Fruit fly (Drosophila melanogaster) whole organism, embryonic: ENCODE measurements around the gene CG2059.

Experiments
- Bdp1 ChIP-seq: fragments of 200-800 bp; sonication (Bioruptor generic); optimal IDR thresholded peaks from 3 replicates; lab custom pipeline; 2016; ENCODE audit warnings: missing biosample characterization, missing genetic modification characterization
- CG1024 ChIP-seq: fragments of 200-800 bp; sonication (Bioruptor generic); IDR thresholded peaks from 2 replicates; pipeline ENCODE4 v1.3.6; 2022; ENCODE audit warnings: missing biosample characterization, missing genetic modification characterization
- CG10431 ChIP-seq: fragments of 200-800 bp; sonication (Bioruptor generic); optimal IDR thresholded peaks from 3 replicates; lab custom pipeline; 2018; ENCODE audit warnings: missing biosample characterization, mild to moderate bottlenecking, missing genetic modification characterization
- CG10543 ChIP-seq: fragments of 200-800 bp; sonication (Bioruptor generic); optimal IDR thresholded peaks from 3 replicates; lab custom pipeline; 2017; ENCODE audit warnings: missing biosample characterization, mild to moderate bottlenecking, missing genetic modification characterization, moderate library complexity
- CG14441 ChIP-seq: fragments of 200-800 bp; sonication (Bioruptor generic); IDR thresholded peaks from 2 replicates; pipeline ENCODE4 v1.3.6; 2022; ENCODE audit warnings: missing biosample characterization, missing genetic modification characterization
- CG1602 ChIP-seq: fragments of 200-800 bp; sonication (Bioruptor generic); optimal IDR thresholded peaks from 3 replicates; lab custom pipeline; 2016; ENCODE audit warnings: missing biosample characterization, missing genetic modification characterization
- CG1647 ChIP-seq: fragments of 200-800 bp; sonication (Bioruptor generic); optimal IDR thresholded peaks from 3 replicates; lab custom pipeline; 2016; ENCODE audit warnings: missing biosample characterization, missing genetic modification characterization
- CG1792 ChIP-seq: fragments of 200-800 bp; sonication (Bioruptor generic); optimal IDR thresholded peaks from 2 replicates; lab custom pipeline; 2016; ENCODE audit warnings: missing biosample characterization, missing genetic modification characterization
- CG18011 ChIP-seq: fragments of 200-800 bp; sonication (Bioruptor generic); optimal IDR thresholded peaks from 2 replicates; lab custom pipeline; 2017; ENCODE audit warnings: missing biosample characterization, missing genetic modification characterization, mild to moderate bottlenecking, moderate library complexity, missing genotype
- CG2875 ChIP-seq: fragments of 200-800 bp; sonication (Bioruptor generic); optimal IDR thresholded peaks from 2 replicates; lab custom pipeline; 2017; ENCODE audit warnings: missing biosample characterization, mild to moderate bottlenecking, missing genetic modification characterization, missing genetic modification reagents
- CG31365 ChIP-seq: fragments of 200-800 bp; sonication (Bioruptor generic); optimal IDR thresholded peaks from 2 replicates; lab custom pipeline; 2018; ENCODE audit warnings: missing biosample characterization, mild to moderate bottlenecking, missing genetic modification characterization
- CG33557 ChIP-seq: fragments of 200-800 bp; sonication (Bioruptor generic); optimal IDR thresholded peaks from 2 replicates; lab custom pipeline; 2019; ENCODE audit warnings: missing biosample characterization, mild to moderate bottlenecking, missing genetic modification characterization, moderate library complexity
- CG4360 ChIP-seq: fragments of 200-800 bp; sonication (Bioruptor generic); IDR thresholded peaks from 2 replicates; pipeline ENCODE4 v1.3.6; 2022; ENCODE audit warnings: missing biosample characterization, missing genetic modification characterization
- CG4707 ChIP-seq: fragments of 200-800 bp; sonication (Bioruptor generic); optimal IDR thresholded peaks from 2 replicates; lab custom pipeline; 2018; ENCODE audit warnings: missing biosample characterization, mild to moderate bottlenecking, missing genetic modification characterization, moderate library complexity
- CG4854 ChIP-seq: fragments of 200-800 bp; sonication (Bioruptor generic); optimal IDR thresholded peaks from 2 replicates; lab custom pipeline; 2016; ENCODE audit warnings: missing biosample characterization, missing genetic modification characterization, inconsistent platforms
- CG7963 ChIP-seq: fragments of 200-800 bp; sonication (Bioruptor generic); IDR thresholded peaks from 3 replicates; pipeline ENCODE4 v1.3.6; 2022; ENCODE audit warnings: missing biosample characterization, missing genetic modification characterization; ENCODE audit not compliant: partially characterized antibody
- CG8924 ChIP-seq: fragments of 200-800 bp; optimal IDR thresholded peaks from 3 replicates; lab custom pipeline; 2019; ENCODE audit warnings: missing biosample characterization, mild to moderate bottlenecking, missing genetic modification characterization, moderate library complexity
- CG9876 ChIP-seq: fragments of 200-800 bp; sonication (Bioruptor generic); optimal IDR thresholded peaks from 2 replicates; lab custom pipeline; 2016; ENCODE audit warnings: missing biosample characterization, missing genetic modification characterization
- Chrac-16 ChIP-seq: fragments of 200-800 bp; sonication (Bioruptor generic); optimal IDR thresholded peaks from 3 replicates; lab custom pipeline; 2016; ENCODE audit warnings: missing biosample characterization, missing genetic modification characterization
- D19A ChIP-seq: fragments of 200-800 bp; optimal IDR thresholded peaks from 3 replicates; lab custom pipeline; 2019; ENCODE audit warnings: missing biosample characterization, mild to moderate bottlenecking, missing genetic modification characterization, moderate library complexity
- Eip74EF ChIP-seq, 2 experiments: fragments of 200-800 bp in 1 of 2; fragments of >200 bp in 1 of 2; sonication (Bioruptor generic) in 1 of 2; optimal IDR thresholded peaks; 2 replicates each; lab custom pipeline; 2017 to 2019; ENCODE audit warnings: missing biosample characterization in 2 of 2, missing genetic modification characterization in 2 of 2, mild to moderate bottlenecking in 1 of 2, moderate library complexity in 1 of 2
- Ets65A ChIP-seq: fragments of 200-800 bp; sonication (Bioruptor generic); peaks from one replicate; lab custom pipeline; 2016; ENCODE audit warnings: missing biosample characterization, missing genetic modification characterization
- Fer1 ChIP-seq: fragments of 200-800 bp; sonication (Bioruptor generic); optimal IDR thresholded peaks from 2 replicates; lab custom pipeline; 2017; ENCODE audit warnings: missing biosample characterization, mild to moderate bottlenecking, missing genetic modification characterization
- Hr3 ChIP-seq: fragments of 200-800 bp; sonication (Bioruptor generic); optimal IDR thresholded peaks from 3 replicates; lab custom pipeline; 2016; ENCODE audit warnings: missing biosample characterization, missing genetic modification characterization
- Hsf ChIP-seq: fragments of 200-800 bp; sonication (Bioruptor generic); optimal IDR thresholded peaks from 3 replicates; lab custom pipeline; 2016; ENCODE audit warnings: missing biosample characterization, missing genetic modification characterization
- Jarid2 ChIP-seq: fragments of 200-800 bp; sonication (Bioruptor generic); optimal IDR thresholded peaks from 3 replicates; lab custom pipeline; 2017; ENCODE audit warnings: mild to moderate bottlenecking, missing biosample characterization, missing genetic modification reagents, missing genetic modification characterization
- Nf-YB ChIP-seq: fragments of 200-800 bp; sonication (Bioruptor generic); optimal IDR thresholded peaks from 3 replicates; lab custom pipeline; 2019; ENCODE audit warnings: missing biosample characterization, mild to moderate bottlenecking, missing genetic modification characterization, moderate library complexity
- NfI ChIP-seq: fragments of 200-800 bp; sonication (Bioruptor generic); optimal IDR thresholded peaks from 3 replicates; lab custom pipeline; 2018; ENCODE audit warnings: missing biosample characterization, mild to moderate bottlenecking, missing genetic modification characterization, moderate library complexity
- Sry-δ ChIP-seq: fragments of 200-800 bp; sonication (Bioruptor generic); optimal IDR thresholded peaks from 2 replicates; lab custom pipeline; 2016; ENCODE audit warnings: missing biosample characterization, missing genetic modification characterization
- Xbp1 ChIP-seq: fragments of 200-800 bp; sonication (Bioruptor generic); optimal IDR thresholded peaks from 3 replicates; lab custom pipeline; 2016; ENCODE audit warnings: missing biosample characterization, mild to moderate bottlenecking, missing genetic modification characterization
- ab ChIP-seq: fragments of 200-800 bp; sonication (Bioruptor generic); optimal IDR thresholded peaks from 2 replicates; lab custom pipeline; 2016; ENCODE audit warnings: missing biosample characterization, missing genetic modification characterization
- ash1 ChIP-seq: fragments of 200-800 bp; sonication (Bioruptor generic); optimal IDR thresholded peaks from 2 replicates; lab custom pipeline; 2018; ENCODE audit warnings: missing biosample characterization, mild to moderate bottlenecking, missing genetic modification characterization
- cas ChIP-seq: fragments of 200-800 bp; sonication (Bioruptor generic); IDR thresholded peaks from 2 replicates; pipeline ENCODE4 v1.3.6; 2022; ENCODE audit warnings: missing biosample characterization, missing genetic modification characterization
- dm ChIP-seq: fragments of 200-800 bp; sonication (Bioruptor generic); optimal IDR thresholded peaks from 3 replicates; lab custom pipeline; 2016; ENCODE audit warnings: missing biosample characterization, missing genetic modification characterization
- gcm ChIP-seq: fragments of 200-800 bp; sonication (Bioruptor generic); optimal IDR thresholded peaks from 2 replicates; lab custom pipeline; 2019; ENCODE audit warnings: missing biosample characterization, mild to moderate bottlenecking, missing genetic modification characterization, moderate library complexity
- h ChIP-seq: fragments of >200 bp; optimal IDR thresholded peaks from 2 replicates; lab custom pipeline; 2017
- ham ChIP-seq: fragments of 200-800 bp; sonication (Bioruptor generic); IDR thresholded peaks from 2 replicates; pipeline ENCODE4 v1.3.6; 2022; ENCODE audit warnings: missing biosample characterization, missing genetic modification characterization
- klu ChIP-seq: fragments of 200-800 bp; sonication (Bioruptor generic); IDR thresholded peaks from 2 replicates; pipeline ENCODE4 v1.3.6; 2022; ENCODE audit warnings: missing biosample characterization, missing genetic modification characterization
- mam ChIP-seq: fragments of 200-800 bp; sonication (Bioruptor generic); optimal IDR thresholded peaks from 3 replicates; lab custom pipeline; 2016; ENCODE audit warnings: missing biosample characterization, missing genetic modification characterization
- nau ChIP-seq: fragments of 200-800 bp; sonication (Bioruptor generic); optimal IDR thresholded peaks from 3 replicates; lab custom pipeline; 2017; ENCODE audit warnings: missing biosample characterization, mild to moderate bottlenecking, missing genetic modification characterization, missing genetic modification reagents
- nerfin-2 ChIP-seq: fragments of 200-800 bp; sonication (Bioruptor generic); IDR thresholded peaks from 2 replicates; pipeline ENCODE4 v1.3.6; 2022; ENCODE audit warnings: missing biosample characterization, missing genetic modification characterization; ENCODE audit not compliant: partially characterized antibody
- onecut ChIP-seq: fragments of 200-800 bp; sonication (Bioruptor generic); IDR thresholded peaks from 2 replicates; pipeline ENCODE4 v1.3.6; 2022; ENCODE audit warnings: missing biosample characterization, missing genetic modification characterization
- pan ChIP-seq, 4 experiments: fragments of >200 bp in 3 of 4; fragments of 200-800 bp in 1 of 4; sonication (Bioruptor generic) in 1 of 4; optimal IDR thresholded peaks in 3 of 4; IDR thresholded peaks in 1 of 4; 2 replicates each; pipeline versions ENCODE4 v1.3.6 to Lab custom; 2017 to 2022; ENCODE audit warnings: missing biosample characterization in 2 of 4, missing genetic modification characterization in 2 of 4, mixed read lengths in 1 of 4
- peb ChIP-seq: fragments of 200-800 bp; sonication (Bioruptor generic); IDR thresholded peaks from 2 replicates; pipeline ENCODE4 v1.3.6; 2022; ENCODE audit warnings: missing biosample characterization, missing genetic modification characterization
- pita ChIP-seq: fragments of 200-800 bp; sonication (Bioruptor generic); optimal IDR thresholded peaks from 2 replicates; lab custom pipeline; 2017; ENCODE audit warnings: missing biosample characterization, mild to moderate bottlenecking, missing genetic modification characterization
- pzg ChIP-seq: fragments of 200-800 bp; sonication (Bioruptor generic); optimal IDR thresholded peaks from 3 replicates; lab custom pipeline; 2018; ENCODE audit warnings: missing biosample characterization, mild to moderate bottlenecking, missing genetic modification characterization, moderate library complexity
- sens ChIP-seq: fragments of 200-800 bp; sonication (Bioruptor generic); peaks from one replicate; lab custom pipeline; 2016; ENCODE audit warnings: missing biosample characterization, missing genetic modification characterization
- tin ChIP-seq: fragments of 200-800 bp; sonication (Bioruptor generic); optimal IDR thresholded peaks from 3 replicates; lab custom pipeline; 2016; ENCODE audit warnings: missing biosample characterization, missing genetic modification characterization
- tll ChIP-seq, 2 experiments: fragments of 200-800 bp in 1 of 2; fragments of >200 bp in 1 of 2; sonication (Bioruptor generic) in 1 of 2; optimal IDR thresholded peaks; 2 replicates each; lab custom pipeline; 2017 to 2019; ENCODE audit warnings: missing biosample characterization in 2 of 2, missing genetic modification characterization in 2 of 2, mild to moderate bottlenecking in 1 of 2, moderate library complexity in 1 of 2
- twi ChIP-seq: fragments of 200-800 bp; optimal IDR thresholded peaks from 2 replicates; lab custom pipeline; 2019; ENCODE audit warnings: missing biosample characterization, mild to moderate bottlenecking, missing genetic modification characterization, moderate library complexity
- zen ChIP-seq: fragments of 200-800 bp; sonication (Bioruptor generic); optimal IDR thresholded peaks from 3 replicates; lab custom pipeline; 2018; ENCODE audit warnings: missing biosample characterization, mild to moderate bottlenecking, missing genetic modification characterization, moderate library complexity

CG2059 gene

dm6 chrX:7334801-7335176 is 48.6 kb downstream of the CG2059 start (continued):
- TF ChIP-seq klu (GFP tag; lab: Robert Waterston, UW) (peak; percentile 56; the same call in 1 of the 2 replicates), dm (GFP tag; lab: Kevin White, UChicago) (no peak), CG18011 (GFP tag; lab: Kevin White, UChicago) (peak; percentile 18), Sry-δ (no peak), pita (GFP tag; lab: Kevin White, UChicago) (no peak), mam (GFP tag; lab: Kevin White, UChicago) (no peak), CG10431 (GFP tag; lab: Kevin White, UChicago) (peak; percentile 60), Xbp1 (GFP tag; lab: Kevin White, UChicago) (peak; percentile 62), Eip74EF (GFP tag; optimal IDR thresholded peaks at IDR 0.05; lab: Kevin White, UChicago) (peak in 1 of 2 experiments; percentile 85), CG2875 (GFP tag; lab: Kevin White, UChicago) (peak; percentile 57), CG4707 (GFP tag; lab: Kevin White, UChicago) (peak; percentile 2), CG8924 (tag; lab: Kevin White, UChicago) (peak; percentile 89), peb (GFP tag; lab: Robert Waterston, UW) (peak; percentile 38; the same call in 1 of the 2 replicates), Bdp1 (GFP tag; lab: Kevin White, UChicago) (no peak), NfI (peak; percentile 64), CG1602 (GFP tag; lab: Kevin White, UChicago) (peak; percentile 61), CG1647 (GFP tag; lab: Kevin White, UChicago) (no peak), pan (optimal IDR thresholded peaks at IDR 0.05; lab: Kevin White, UChicago) (no peak), pan (GFP tag; optimal IDR thresholded peaks at IDR 0.05 in 1 of 2, IDR thresholded peaks at IDR 0.05 in 1 of 2) (peak in 1 of 2 experiments; percentile 73), nau (no peak), D19A (tag; lab: Kevin White, UChicago) (peak; percentile 83), CG1024 (GFP tag; lab: Robert Waterston, UW) (peak; percentile 57), CG10543 (GFP tag; lab: Kevin White, UChicago) (peak; percentile 88), zen (tag; lab: Kevin White, UChicago) (peak; percentile 61), CG4360 (GFP tag; lab: Robert Waterston, UW) (no peak), Chrac-16 (GFP tag; lab: Kevin White, UChicago) (peak; percentile 37), ab (GFP tag; lab: Kevin White, UChicago) (no peak), Jarid2 (peak; percentile 27), ham (GFP tag; lab: Robert Waterston, UW) (no peak), gcm (GFP tag; lab: Kevin White, UChicago) (peak; percentile 83), tin (peak; percentile 53), twi (tag; lab: Kevin White, UChicago) (peak; percentile 50), onecut (GFP tag; lab: Robert Waterston, UW) (peak; percentile 9), cas (GFP tag; lab: Robert Waterston, UW) (peak; percentile 62), Hsf (peak; percentile 2), CG9876 (GFP tag; lab: Kevin White, UChicago) (no peak), pzg (GFP tag; lab: Kevin White, UChicago) (no peak), Nf-YB (GFP tag; lab: Kevin White, UChicago) (peak; percentile 71), nerfin-2 (GFP tag; lab: Robert Waterston, UW) (no peak), sens (GFP tag; lab: Kevin White, UChicago) (no peak), Hr3 (peak; percentile 65), ash1 (GFP tag; lab: Kevin White, UChicago) (no peak), Fer1 (peak; percentile 81), CG14441 (GFP tag; lab: Robert Waterston, UW) (peak; percentile 68), CG1792 (no peak), h (lab: Kevin White, UChicago) (no peak), CG33557 (GFP tag; lab: Kevin White, UChicago) (peak; percentile 77), CG7963 (GFP tag; lab: Robert Waterston, UW) (no peak), Ets65A (GFP tag; lab: Kevin White, UChicago) (no peak), tll (GFP tag; optimal IDR thresholded peaks at IDR 0.05; lab: Kevin White, UChicago) (no peak), CG31365 (tag; lab: Kevin White, UChicago) (no peak), CG4854 (GFP tag; lab: Kevin White, UChicago) (no peak)
